Worm (Caenorhabditis elegans) whole organism, L4/young adult: ENCODE measurements around the gene Y45F10C.4.

ENCODE experiments used
- W03F9.2 ChIP-seq: fragments of 150-350 bp; optimal IDR thresholded peaks from 2 replicates; lab custom pipeline; 2014; ENCODE audit warnings: missing biosample characterization, missing genetic modification characterization
- him-1 ChIP-seq: sonication (generic microtip); optimal IDR thresholded peaks from 2 replicates; lab custom pipeline; 2016; ENCODE audit warnings: missing genotype, missing genetic modification reagents, missing genetic modification characterization, missing compliant biosample characterization

DNA sequence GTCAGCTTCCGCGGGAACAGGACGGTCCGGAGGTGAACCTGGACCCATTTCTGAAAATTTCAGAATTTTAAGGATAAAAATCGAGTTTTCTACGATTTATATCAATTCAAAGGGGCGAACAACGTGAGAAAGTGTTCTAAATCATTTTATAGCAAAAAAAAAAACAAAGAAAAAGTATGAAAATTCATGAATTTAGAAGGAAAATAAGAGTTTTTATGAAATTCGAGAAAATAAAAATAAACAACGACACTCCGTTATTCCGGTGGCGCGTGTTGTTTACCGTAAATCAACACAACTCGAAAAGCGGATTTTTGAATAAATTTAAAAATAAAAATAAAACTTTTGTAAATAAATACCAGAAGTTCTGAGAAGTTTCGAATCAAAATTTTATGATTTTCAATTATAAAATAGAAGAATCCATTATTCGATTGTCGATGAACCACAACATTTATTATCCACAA is 23.0 kb upstream of the Y45F10C.4 start, which contains the start of gene nyn-1:
- TF ChIP-seq him-1 (tag; lab: Kevin White, UChicago) (no peak), W03F9.2 (no peak)
